Worm (Caenorhabditis elegans): ENCODE measurements around the gene dkf-2.

Gene dkf-2

ce11 chrV:16716574-16716973 is 30.8 kb upstream of the dkf-2 start, which contains the start of gene srh-137:
Gene srh-137 (minus strand): TSS chrV:16716674.
- no peak for TF ChIP-seq elt-3 (tag; optimal IDR thresholded peaks at IDR 0.05)
- no peak for TF ChIP-seq ceh-43 (GFP tag; optimal IDR thresholded peaks at IDR 0.05)
- TF ChIP-seq zip-8 (tag; optimal IDR thresholded peaks at IDR 0.05): no peak
- TF ChIP-seq ceh-83 (GFP tag; optimal IDR thresholded peaks at IDR 0.05): no peak
- no peak for TF ChIP-seq snpc-4 (tag; optimal IDR thresholded peaks at IDR 0.05)
- no peak for TF ChIP-seq M03D4.4 (tag; optimal IDR thresholded peaks at IDR 0.05)

DNA sequence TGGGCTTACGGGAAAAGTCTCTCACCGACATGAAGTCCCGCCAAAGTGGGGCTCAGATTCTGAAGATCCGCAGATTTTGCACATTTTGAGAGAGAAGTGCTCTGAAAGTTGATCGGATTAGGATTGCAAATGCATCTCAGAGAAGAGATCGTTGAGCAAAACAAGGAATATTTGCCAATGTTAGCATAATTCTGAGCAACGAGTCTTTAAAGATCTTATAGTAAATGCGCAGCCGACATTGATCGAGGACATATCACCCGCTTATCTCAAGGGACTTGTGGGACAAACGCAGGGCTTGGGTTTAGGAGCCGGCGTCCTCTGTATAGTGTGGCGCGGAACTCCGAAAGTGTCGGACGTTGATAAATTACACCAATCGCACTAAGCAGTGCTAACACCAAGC is 23.7 kb upstream of the dkf-2 start, which contains the start of gene nhr-112:
TSS of gene nhr-112 (minus strand) at position 101 of the 400 bp plus-strand sequence.
- TF ChIP-seq nhr-28 (tag; optimal IDR thresholded peaks at IDR 0.05) (no peak), ztf-11 (tag; optimal IDR thresholded peaks at IDR 0.05) (no peak), ces-1 (GFP tag; optimal IDR thresholded peaks at IDR 0.05) (no peak), nhr-237 (tag; optimal IDR thresholded peaks at IDR 0.05) (no peak), lin-13 (tag; optimal IDR thresholded peaks at IDR 0.05) (no peak), tbx-8 (GFP tag; optimal IDR thresholded peaks at IDR 0.05) (no peak), bed-3 (GFP tag; optimal IDR thresholded peaks at IDR 0.05) (no peak), unc-62 (GFP tag; optimal IDR thresholded peaks at IDR 0.05) (no peak), unc-120 (tag; optimal IDR thresholded peaks at IDR 0.05; ENCODE audit: poor library complexity, severe bottlenecking) (no peak), drap-1 (GFP tag; optimal IDR thresholded peaks at IDR 0.05) (no peak), M03D4.4 (tag; optimal IDR thresholded peaks at IDR 0.05) (no peak), flh-1 (GFP tag; optimal IDR thresholded peaks at IDR 0.05) (no peak), nhr-76 (tag; optimal IDR thresholded peaks at IDR 0.05) (no peak), ceh-43 (GFP tag; optimal IDR thresholded peaks at IDR 0.05) (no peak), sem-2 (GFP tag; optimal IDR thresholded peaks at IDR 0.05) (no peak), lsy-2 (tag; optimal IDR thresholded peaks at IDR 0.05) (no peak), blmp-1 (tag; optimal IDR thresholded peaks at IDR 0.05) (no peak), nhr-12 (tag; optimal IDR thresholded peaks at IDR 0.05) (no peak)

- TF ChIP-seq lin-13 (tag; optimal IDR thresholded peaks at IDR 0.05) (no peak), lin-32 (GFP tag; optimal IDR thresholded peaks at IDR 0.05) (no peak), ceh-83 (GFP tag; optimal IDR thresholded peaks at IDR 0.05) (no peak), pha-4 (tag; optimal IDR thresholded peaks at IDR 0.05) (no peak), mep-1 (tag; optimal IDR thresholded peaks at IDR 0.05) (no peak), nhr-76 (tag; optimal IDR thresholded peaks at IDR 0.05) (no peak), bed-3 (GFP tag; optimal IDR thresholded peaks at IDR 0.05) (no peak), ces-1 (GFP tag; optimal IDR thresholded peaks at IDR 0.05) (no peak), tbx-8 (GFP tag; optimal IDR thresholded peaks at IDR 0.05) (no peak), sptf-1 (tag; optimal IDR thresholded peaks at IDR 0.05) (no peak), ceh-39 (tag; optimal IDR thresholded peaks at IDR 0.05) (no peak), M03D4.4 (tag; optimal IDR thresholded peaks at IDR 0.05) (no peak), blmp-1 (tag; optimal IDR thresholded peaks at IDR 0.05) (no peak)
Measured at ce11 chrV:16724574-16724973, 22.8 kb upstream of the dkf-2 start.

- TF ChIP-seq ham-2 (GFP tag; optimal IDR thresholded peaks at IDR 0.05) (no peak), sptf-1 (tag; optimal IDR thresholded peaks at IDR 0.05) (no peak), lin-32 (GFP tag; optimal IDR thresholded peaks at IDR 0.05) (no peak), lin-13 (tag; optimal IDR thresholded peaks at IDR 0.05) (no peak), bed-3 (GFP tag; optimal IDR thresholded peaks at IDR 0.05) (no peak), sem-2 (GFP tag; optimal IDR thresholded peaks at IDR 0.05) (no peak), mep-1 (tag; optimal IDR thresholded peaks at IDR 0.05) (no peak), M03D4.4 (tag; optimal IDR thresholded peaks at IDR 0.05) (no peak), nhr-12 (tag; optimal IDR thresholded peaks at IDR 0.05) (no peak), ceh-39 (tag; optimal IDR thresholded peaks at IDR 0.05) (no peak)
Measured at ce11 chrV:16725955-16726354, 21.5 kb upstream of the dkf-2 start.

ce11 chrV:16726915-16727314 is 20.5 kb upstream of the dkf-2 start, which contains the start of gene T25E12.14:
Gene T25E12.14 (plus strand): TSS chrV:16727215.
- no peak for TF ChIP-seq drap-1 (GFP tag; optimal IDR thresholded peaks at IDR 0.05)
- no peak for TF ChIP-seq nhr-28 (tag; optimal IDR thresholded peaks at IDR 0.05)
- TF ChIP-seq unc-120 (tag; optimal IDR thresholded peaks at IDR 0.05; ENCODE audit: poor library complexity, severe bottlenecking): no peak
- no peak for TF ChIP-seq nhr-12 (tag; optimal IDR thresholded peaks at IDR 0.05)
- TF ChIP-seq mls-2 (tag; optimal IDR thresholded peaks at IDR 0.05): no peak
- TF ChIP-seq ces-1 (GFP tag; optimal IDR thresholded peaks at IDR 0.05): no peak
- no peak for TF ChIP-seq ham-2 (GFP tag; optimal IDR thresholded peaks at IDR 0.05)
- no peak for TF ChIP-seq unc-39 (tag; optimal IDR thresholded peaks at IDR 0.05)
